Fruit fly (Drosophila melanogaster) whole organism, embryonic: Measurements from ENCODE around the gene CG3984.

ENCODE experiments used
- Ada2b ChIP-seq: fragments of 200-800 bp; sonication (Bioruptor generic); IDR thresholded peaks from 2 replicates; pipeline ENCODE4 v1.3.6; 2022; ENCODE audit warnings: missing biosample characterization, missing genetic modification characterization
- Adf1 ChIP-seq: fragments of 200-800 bp; sonication (Bioruptor generic); IDR thresholded peaks from 2 replicates; pipeline ENCODE4 v1.3.6; 2022; ENCODE audit warnings: missing biosample characterization, missing genetic modification characterization
- Aef1 ChIP-seq: fragments of 200-800 bp; sonication (Bioruptor generic); IDR thresholded peaks from 3 replicates; pipeline ENCODE4 v1.3.6; 2022; ENCODE audit warnings: missing biosample characterization, missing genetic modification characterization
- B-H2 ChIP-seq: fragments of 200-800 bp; sonication (Bioruptor generic); optimal IDR thresholded peaks from 2 replicates; lab custom pipeline; 2018; ENCODE audit warnings: missing biosample characterization, mild to moderate bottlenecking, missing genetic modification characterization
- CG11093 ChIP-seq: fragments of 200-800 bp; sonication (Bioruptor generic); IDR thresholded peaks from 3 replicates; pipeline ENCODE4 v1.3.6; 2022; ENCODE audit warnings: missing biosample characterization, missing genetic modification characterization
- CG11695 ChIP-seq: fragments of 200-800 bp; sonication (Bioruptor generic); IDR thresholded peaks from 3 replicates; pipeline ENCODE4 v1.3.6; 2022; ENCODE audit warnings: missing biosample characterization, missing genetic modification characterization
- CG1233 ChIP-seq: fragments of 200-800 bp; sonication (Bioruptor generic); optimal IDR thresholded peaks from 4 replicates; lab custom pipeline; 2018; ENCODE audit warnings: missing biosample characterization, mild to moderate bottlenecking, missing genetic modification characterization
- CG14014 ChIP-seq: fragments of 200-800 bp; sonication (Bioruptor generic); IDR thresholded peaks from 2 replicates; pipeline ENCODE4 v1.3.6; 2022; ENCODE audit warnings: missing biosample characterization, missing genetic modification characterization
- CG14667 ChIP-seq: fragments of 200-800 bp; sonication (Bioruptor generic); IDR thresholded peaks from 2 replicates; pipeline ENCODE4 v1.3.6; 2022; ENCODE audit warnings: missing biosample characterization, missing genetic modification characterization
- CG15269 ChIP-seq: fragments of 200-800 bp; sonication (Bioruptor generic); optimal IDR thresholded peaks from 2 replicates; lab custom pipeline; 2018; ENCODE audit warnings: missing biosample characterization, mild to moderate bottlenecking, missing genetic modification characterization, moderate library complexity
- CG17186 ChIP-seq: fragments of 200-800 bp; sonication (Bioruptor generic); optimal IDR thresholded peaks from 3 replicates; lab custom pipeline; 2017; ENCODE audit warnings: missing biosample characterization, missing genetic modification reagents, missing genetic modification characterization
- CG18011 ChIP-seq: fragments of 200-800 bp; sonication (Bioruptor generic); optimal IDR thresholded peaks from 2 replicates; lab custom pipeline; 2017; ENCODE audit warnings: missing biosample characterization, missing genetic modification characterization, mild to moderate bottlenecking, moderate library complexity, missing genotype
- CG18619 ChIP-seq: fragments of 200-800 bp; sonication (Bioruptor generic); optimal IDR thresholded peaks from 3 replicates; lab custom pipeline; 2017; ENCODE audit warnings: missing biosample characterization, mild to moderate bottlenecking, missing genetic modification characterization
- CG2129 ChIP-seq: fragments of 200-800 bp; sonication (Bioruptor generic); IDR thresholded peaks from 2 replicates; pipeline ENCODE4 v1.3.6; 2022; ENCODE audit warnings: missing biosample characterization, missing genetic modification characterization; ENCODE audit not compliant: partially characterized antibody
- CG31224 ChIP-seq: fragments of 200-800 bp; sonication (Bioruptor generic); IDR thresholded peaks from 2 replicates; pipeline ENCODE4 v1.3.6; 2022; ENCODE audit warnings: missing biosample characterization, missing genetic modification characterization
- CG31388 ChIP-seq: fragments of 200-800 bp; sonication (Bioruptor generic); optimal IDR thresholded peaks from 2 replicates; lab custom pipeline; 2016; ENCODE audit warnings: missing biosample characterization, missing genetic modification characterization
- CG4328 ChIP-seq: fragments of 200-800 bp; sonication (Bioruptor generic); optimal IDR thresholded peaks from 3 replicates; lab custom pipeline; 2017; ENCODE audit warnings: missing biosample characterization, missing genetic modification reagents, missing genetic modification characterization
- CG4617 ChIP-seq: fragments of 200-800 bp; sonication (Bioruptor generic); optimal IDR thresholded peaks from 3 replicates; lab custom pipeline; 2016; ENCODE audit warnings: missing biosample characterization, missing genetic modification characterization, borderline replicate concordance
- CG4854 ChIP-seq: fragments of 200-800 bp; sonication (Bioruptor generic); optimal IDR thresholded peaks from 2 replicates; lab custom pipeline; 2016; ENCODE audit warnings: missing biosample characterization, missing genetic modification characterization, inconsistent platforms
- CG5180 ChIP-seq: fragments of 200-800 bp; sonication (Bioruptor generic); optimal IDR thresholded peaks from 3 replicates; lab custom pipeline; 2017; ENCODE audit warnings: missing biosample characterization, missing genetic modification characterization, mild to moderate bottlenecking, moderate library complexity, missing genetic modification reagents
- CG7987 ChIP-seq: fragments of 200-800 bp; sonication (Bioruptor generic); optimal IDR thresholded peaks from 2 replicates; lab custom pipeline; 2018; ENCODE audit warnings: missing biosample characterization, mild to moderate bottlenecking, missing genetic modification characterization, moderate library complexity
- Chrac-16 ChIP-seq: fragments of 200-800 bp; sonication (Bioruptor generic); optimal IDR thresholded peaks from 3 replicates; lab custom pipeline; 2016; ENCODE audit warnings: missing biosample characterization, missing genetic modification characterization
- Dad ChIP-seq: fragments of 200-800 bp; sonication (Bioruptor generic); optimal IDR thresholded peaks from 3 replicates; lab custom pipeline; 2016; ENCODE audit warnings: missing biosample characterization, missing genetic modification characterization
- Dek ChIP-seq: fragments of 200-800 bp; sonication (Bioruptor generic); optimal IDR thresholded peaks from 3 replicates; lab custom pipeline; 2019; ENCODE audit warnings: missing biosample characterization, mild to moderate bottlenecking, missing genetic modification characterization, moderate library complexity
- Dfd ChIP-seq, 2 experiments: fragments of >200 bp; optimal IDR thresholded peaks; 2 replicates each; lab custom pipeline; 2017; ENCODE audit warnings: missing biosample characterization in 2 of 2, missing genetic modification characterization in 2 of 2
- Ets97D ChIP-seq: fragments of 200-800 bp; sonication (Bioruptor generic); optimal IDR thresholded peaks from 3 replicates; lab custom pipeline; 2016; ENCODE audit warnings: missing biosample characterization, missing genetic modification characterization
- GATAe ChIP-seq: fragments of 200-800 bp; sonication (Bioruptor generic); conservative IDR thresholded peaks from 2 replicates; pipeline ENCODE4 v1.3.6; 2022; ENCODE audit warnings: missing biosample characterization, missing genetic modification characterization
- HmgD ChIP-seq: fragments of 200-800 bp; sonication (Bioruptor generic); optimal IDR thresholded peaks from 3 replicates; lab custom pipeline; 2016; ENCODE audit warnings: missing biosample characterization, missing genetic modification characterization
- Side ChIP-seq: fragments of 200-800 bp; sonication (Bioruptor generic); optimal IDR thresholded peaks from 2 replicates; lab custom pipeline; 2016; ENCODE audit warnings: missing biosample characterization, missing genetic modification characterization
- Sox102F ChIP-seq: fragments of 200-800 bp; sonication (Bioruptor generic); optimal IDR thresholded peaks from 2 replicates; lab custom pipeline; 2018; ENCODE audit warnings: missing biosample characterization, mild to moderate bottlenecking, missing genetic modification characterization, moderate library complexity
- al ChIP-seq: fragments of 200-800 bp; sonication (Bioruptor generic); IDR thresholded peaks from 2 replicates; pipeline ENCODE4 v1.3.6; 2022; ENCODE audit warnings: missing biosample characterization, missing genetic modification characterization
- bcd ChIP-seq: fragments of 200-800 bp; sonication (Bioruptor generic); optimal IDR thresholded peaks from 2 replicates; lab custom pipeline; 2017; ENCODE audit warnings: missing biosample characterization, mild to moderate bottlenecking, missing genetic modification characterization
- cas ChIP-seq: fragments of 200-800 bp; sonication (Bioruptor generic); IDR thresholded peaks from 2 replicates; pipeline ENCODE4 v1.3.6; 2022; ENCODE audit warnings: missing biosample characterization, missing genetic modification characterization
- crol ChIP-seq: fragments of 200-800 bp; sonication (Bioruptor generic); IDR thresholded peaks from 2 replicates; pipeline ENCODE4 v1.3.6; 2022; ENCODE audit warnings: missing biosample characterization, missing genetic modification characterization
- da ChIP-seq: fragments of 200-800 bp; sonication (Bioruptor generic); optimal IDR thresholded peaks from 2 replicates; lab custom pipeline; 2016; ENCODE audit warnings: missing biosample characterization, missing genetic modification characterization
- ewg ChIP-seq: fragments of 200-800 bp; sonication (Bioruptor generic); optimal IDR thresholded peaks from 3 replicates; lab custom pipeline; 2017; ENCODE audit warnings: mild to moderate bottlenecking, missing biosample characterization, missing genetic modification reagents, missing genetic modification characterization
- her ChIP-seq: fragments of 200-800 bp; sonication (Bioruptor generic); optimal IDR thresholded peaks from 2 replicates; lab custom pipeline; 2016; ENCODE audit warnings: missing biosample characterization, missing genetic modification characterization
- hkb ChIP-seq, 2 experiments: fragments of 200-800 bp in 1 of 2; fragments of >200 bp in 1 of 2; sonication (Bioruptor generic) in 1 of 2; IDR thresholded peaks in 1 of 2; optimal IDR thresholded peaks in 1 of 2; 2 replicates each; pipeline versions ENCODE4 v1.3.6 to Lab custom; 2017 to 2022; ENCODE audit warnings: missing biosample characterization in 1 of 2, missing genetic modification characterization in 1 of 2
- shn ChIP-seq: fragments of 200-800 bp; sonication (Bioruptor generic); optimal IDR thresholded peaks from 3 replicates; lab custom pipeline; 2016; ENCODE audit warnings: missing biosample characterization, missing genetic modification characterization
- sisA ChIP-seq: fragments of 200-800 bp; sonication (Bioruptor generic); IDR thresholded peaks from 2 replicates; pipeline ENCODE4 v1.3.6; 2022; ENCODE audit warnings: missing biosample characterization, missing genetic modification characterization
- so ChIP-seq: fragments of 200-800 bp; sonication (Bioruptor generic); IDR thresholded peaks from 3 replicates; pipeline ENCODE4 v1.3.6; 2022; ENCODE audit warnings: missing biosample characterization, missing genetic modification characterization
- sr ChIP-seq: fragments of 200-800 bp; sonication (Bioruptor generic); IDR thresholded peaks from 3 replicates; pipeline ENCODE4 v1.3.6; 2022; ENCODE audit warnings: missing biosample characterization, missing genetic modification characterization
- twi ChIP-seq: fragments of 200-800 bp; optimal IDR thresholded peaks from 2 replicates; lab custom pipeline; 2019; ENCODE audit warnings: missing biosample characterization, mild to moderate bottlenecking, missing genetic modification characterization, moderate library complexity
- tx ChIP-seq: fragments of 200-800 bp; sonication (Bioruptor generic); optimal IDR thresholded peaks from 2 replicates; lab custom pipeline; 2016; ENCODE audit warnings: missing biosample characterization, missing genetic modification characterization
- vfl ChIP-seq: fragments of 200-800 bp; sonication (Bioruptor generic); optimal IDR thresholded peaks from 2 replicates; lab custom pipeline; 2016; ENCODE audit warnings: missing biosample characterization, missing genetic modification characterization
- zen2 ChIP-seq: fragments of 200-800 bp; sonication (Bioruptor generic); IDR thresholded peaks from 3 replicates; pipeline ENCODE4 v1.3.6; 2022; ENCODE audit warnings: missing biosample characterization, missing genetic modification characterization; ENCODE audit not compliant: partially characterized antibody

Gene CG3984

DNA sequence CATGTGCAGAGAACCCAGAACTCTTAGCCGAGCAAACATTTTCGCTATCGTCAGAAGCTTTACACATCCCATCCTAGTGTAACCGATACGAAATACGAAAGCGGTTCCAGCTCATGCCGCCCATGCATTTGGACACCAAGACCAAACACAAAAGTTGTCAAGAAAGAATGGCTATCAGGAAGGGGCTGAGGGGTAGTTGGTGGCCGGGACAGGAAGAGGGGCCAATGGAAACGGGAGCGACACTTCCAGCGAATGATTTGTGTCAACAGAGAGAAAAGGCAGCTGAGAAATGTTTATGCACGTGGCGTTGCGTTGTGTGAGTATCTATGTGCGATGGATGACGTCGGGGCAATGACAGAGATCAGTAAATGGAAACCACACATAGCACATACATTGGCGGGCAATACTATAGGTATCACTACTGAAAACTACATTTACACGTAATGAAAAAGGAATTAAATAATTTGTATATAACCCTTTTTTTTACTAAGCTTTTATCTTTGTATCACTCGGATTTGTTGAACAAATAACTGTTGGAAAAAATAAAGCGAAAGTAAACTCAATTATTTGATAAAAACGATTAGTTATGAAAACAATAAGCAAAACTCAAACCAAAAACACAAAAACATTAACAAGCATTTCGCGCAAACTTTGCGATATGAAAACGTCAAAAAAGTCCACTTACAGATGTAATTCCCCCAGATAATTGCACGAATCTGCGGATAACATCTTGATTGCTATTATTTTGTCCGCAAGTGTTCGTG, 22.3 kb upstream of the CG3984 start (continued):
- no peak for TF ChIP-seq CG7987
- peak; percentile 50; the same call in 1 of the 3 replicates for TF ChIP-seq sr (GFP tag; lab: Robert Waterston, UW)
- peak; percentile 36; the same call in 1 of the 2 replicates for TF ChIP-seq crol (GFP tag; lab: Robert Waterston, UW)
- no peak for TF ChIP-seq CG11695 (GFP tag; lab: Robert Waterston, UW)
- no peak for TF ChIP-seq CG11093 (GFP tag; lab: Robert Waterston, UW)
- TF ChIP-seq B-H2 (GFP tag; lab: Kevin White, UChicago), result no peak
- no peak for TF ChIP-seq cas (GFP tag; lab: Robert Waterston, UW)
- TF ChIP-seq CG1233 (GFP tag; lab: Kevin White, UChicago), result peak; percentile 55
- no peak for TF ChIP-seq CG2129 (GFP tag; lab: Robert Waterston, UW)
- no peak for TF ChIP-seq CG18619 (GFP tag; lab: Kevin White, UChicago)
- no peak for TF ChIP-seq GATAe (GFP tag; lab: Robert Waterston, UW)
- TF ChIP-seq hkb (optimal IDR thresholded peaks at IDR 0.05; lab: Kevin White, UChicago), result no peak
- TF ChIP-seq hkb (GFP tag; IDR thresholded peaks at IDR 0.05; lab: Robert Waterston, UW), result 0 out of 2 replicates have a peak, but pooled peaks have one; percentile 14
- TF ChIP-seq Side (GFP tag; lab: Kevin White, UChicago), result no peak
- TF ChIP-seq Ada2b (GFP tag; lab: Robert Waterston, UW), result no peak
- no peak for TF ChIP-seq CG18011 (GFP tag; lab: Kevin White, UChicago)
- no peak for TF ChIP-seq Ets97D
- no peak for TF ChIP-seq CG17186
- no peak for TF ChIP-seq HmgD (GFP tag; lab: Kevin White, UChicago)
- TF ChIP-seq CG14014, result no peak
- no peak for TF ChIP-seq CG4854 (GFP tag; lab: Kevin White, UChicago)
- no peak for TF ChIP-seq CG4328 (GFP tag; lab: Kevin White, UChicago)
- no peak for TF ChIP-seq al (GFP tag; lab: Robert Waterston, UW)
- no peak for TF ChIP-seq da
- peak; percentile 60 for TF ChIP-seq Sox102F
- TF ChIP-seq bcd, result peak; percentile 43
- TF ChIP-seq tx, result no peak
- TF ChIP-seq sisA (GFP tag; lab: Robert Waterston, UW), result no peak
- no peak for TF ChIP-seq Chrac-16 (GFP tag; lab: Kevin White, UChicago)
- no peak for TF ChIP-seq Dek (tag; lab: Kevin White, UChicago)
- TF ChIP-seq shn (GFP tag; lab: Kevin White, UChicago), result no peak
- TF ChIP-seq zen2 (GFP tag; lab: Robert Waterston, UW), result no peak
- TF ChIP-seq CG14667 (GFP tag; lab: Robert Waterston, UW), result no peak
- no peak for TF ChIP-seq Dad (GFP tag; lab: Kevin White, UChicago)
- TF ChIP-seq CG31224 (GFP tag; lab: Robert Waterston, UW), result no peak
- TF ChIP-seq CG5180 (GFP tag; lab: Kevin White, UChicago), result no peak
- TF ChIP-seq Adf1, result no peak
- TF ChIP-seq so (GFP tag; lab: Robert Waterston, UW), result no peak
- peak; percentile 32 for TF ChIP-seq CG15269 (tag; lab: Kevin White, UChicago)
- peak; percentile 29 for TF ChIP-seq ewg (GFP tag; lab: Kevin White, UChicago)
- TF ChIP-seq Dfd (GFP tag; optimal IDR thresholded peaks at IDR 0.05; lab: Kevin White, UChicago), result no peak
- no peak for TF ChIP-seq her (GFP tag; lab: Kevin White, UChicago)
- TF ChIP-seq twi (tag; lab: Kevin White, UChicago), result no peak
- TF ChIP-seq CG4617 (GFP tag; lab: Kevin White, UChicago), result no peak
- TF ChIP-seq CG31388 (GFP tag; lab: Kevin White, UChicago), result no peak
- no peak for TF ChIP-seq vfl
- no peak for TF ChIP-seq Aef1 (GFP tag; lab: Robert Waterston, UW)
